Fruit fly (Drosophila melanogaster) whole organism, prepupa: ENCODE data around the gene Cnx99A.

Experiments
- CG3032 ChIP-seq: fragments of 200-800 bp; optimal IDR thresholded peaks from 2 replicates; lab custom pipeline; 2019; ENCODE audit warnings: missing biosample characterization, mild to moderate bottlenecking, missing genetic modification characterization, moderate library complexity
- CG9139 ChIP-seq: fragments of 200-800 bp; sonication (Bioruptor generic); optimal IDR thresholded peaks from 3 replicates; lab custom pipeline; 2017; ENCODE audit warnings: missing biosample characterization, mild to moderate bottlenecking, missing genetic modification characterization
- Gug ChIP-seq: fragments of 200-800 bp; sonication (Bioruptor generic); IDR thresholded peaks from 2 replicates; pipeline ENCODE4 v1.3.6; 2022; ENCODE audit warnings: missing biosample characterization, missing genetic modification characterization
- cyc ChIP-seq: fragments of 200-800 bp; sonication (Bioruptor generic); optimal IDR thresholded peaks from 3 replicates; lab custom pipeline; 2016; ENCODE audit warnings: missing biosample characterization, missing genetic modification characterization

DNA sequence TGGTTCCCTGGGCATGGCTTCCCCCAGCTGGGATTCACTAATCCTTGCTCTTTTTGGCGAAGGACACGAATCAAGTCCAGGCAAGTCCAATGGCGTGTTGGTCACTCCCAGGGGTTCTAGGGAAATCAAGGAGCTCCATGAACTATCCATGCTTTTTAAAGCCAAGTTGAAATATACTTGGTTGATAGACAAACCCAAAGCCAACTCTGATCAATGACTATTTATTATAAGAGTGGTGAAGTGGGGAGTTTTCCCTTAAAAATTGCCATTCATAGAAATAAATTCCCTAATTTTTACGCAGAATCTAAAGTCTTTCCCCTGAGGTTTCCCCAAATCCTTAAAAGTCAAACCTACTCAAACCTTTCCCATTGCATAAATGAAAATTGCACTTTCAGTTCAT lies 22.4 kb downstream of the Cnx99A start, which contains the start of gene CG14506:
- TF ChIP-seq CG3032 (tag; lab: Kevin White, UChicago): no peak
- TF ChIP-seq cyc (GFP tag; lab: Kevin White, UChicago): no peak
- no peak for TF ChIP-seq Gug (GFP tag; lab: Robert Waterston, UW)
- no peak for TF ChIP-seq CG9139
